Fruit fly (Drosophila melanogaster) whole organism, embryonic: Measurements from ENCODE around the gene CG3662.

Source experiments
- Abd-B ChIP-seq: fragments of 200-800 bp; sonication (Bioruptor generic); optimal IDR thresholded peaks from 2 replicates; lab custom pipeline; 2018; ENCODE audit warnings: missing biosample characterization, mild to moderate bottlenecking, missing genetic modification characterization, moderate library complexity
- Atf3 ChIP-seq: fragments of 200-800 bp; sonication (Bioruptor generic); optimal IDR thresholded peaks from 3 replicates; lab custom pipeline; 2016; ENCODE audit warnings: missing biosample characterization, missing genetic modification characterization
- B-H1 ChIP-seq: fragments of 200-800 bp; sonication (Bioruptor generic); IDR thresholded peaks from 3 replicates; pipeline ENCODE4 v1.3.6; 2022; ENCODE audit warnings: missing biosample characterization, missing genetic modification characterization
- Bteb2 ChIP-seq: fragments of 200-800 bp; sonication (Bioruptor generic); optimal IDR thresholded peaks from 2 replicates; lab custom pipeline; 2016; ENCODE audit warnings: missing biosample characterization, missing genetic modification characterization
- CG10147 ChIP-seq: fragments of 200-800 bp; sonication (Bioruptor generic); optimal IDR thresholded peaks from 2 replicates; lab custom pipeline; 2019; ENCODE audit warnings: missing biosample characterization, mild to moderate bottlenecking, missing genetic modification characterization, moderate library complexity
- CG1233 ChIP-seq: fragments of 200-800 bp; sonication (Bioruptor generic); optimal IDR thresholded peaks from 4 replicates; lab custom pipeline; 2018; ENCODE audit warnings: missing biosample characterization, mild to moderate bottlenecking, missing genetic modification characterization
- CG14441 ChIP-seq: fragments of 200-800 bp; sonication (Bioruptor generic); IDR thresholded peaks from 2 replicates; pipeline ENCODE4 v1.3.6; 2022; ENCODE audit warnings: missing biosample characterization, missing genetic modification characterization
- CG15479 ChIP-seq: fragments of 200-800 bp; sonication (Bioruptor generic); optimal IDR thresholded peaks from 3 replicates; lab custom pipeline; 2019; ENCODE audit warnings: missing biosample characterization, mild to moderate bottlenecking, missing genetic modification characterization, moderate library complexity
- CG15601 ChIP-seq: fragments of 200-800 bp; sonication (Bioruptor generic); optimal IDR thresholded peaks from 3 replicates; lab custom pipeline; 2019; ENCODE audit warnings: missing biosample characterization, mild to moderate bottlenecking, missing genetic modification characterization, moderate library complexity
- CG16863 ChIP-seq: fragments of 200-800 bp; sonication (Bioruptor generic); optimal IDR thresholded peaks from 3 replicates; lab custom pipeline; 2016; ENCODE audit warnings: missing biosample characterization, missing genetic modification characterization
- CG17186 ChIP-seq: fragments of 200-800 bp; sonication (Bioruptor generic); optimal IDR thresholded peaks from 3 replicates; lab custom pipeline; 2017; ENCODE audit warnings: missing biosample characterization, missing genetic modification reagents, missing genetic modification characterization
- CG1792 ChIP-seq: fragments of 200-800 bp; sonication (Bioruptor generic); optimal IDR thresholded peaks from 2 replicates; lab custom pipeline; 2016; ENCODE audit warnings: missing biosample characterization, missing genetic modification characterization
- CG2129 ChIP-seq: fragments of 200-800 bp; sonication (Bioruptor generic); IDR thresholded peaks from 2 replicates; pipeline ENCODE4 v1.3.6; 2022; ENCODE audit warnings: missing biosample characterization, missing genetic modification characterization; ENCODE audit not compliant: partially characterized antibody
- CG30403 ChIP-seq: fragments of 200-800 bp; sonication (Bioruptor generic); optimal IDR thresholded peaks from 3 replicates; lab custom pipeline; 2016; ENCODE audit warnings: missing biosample characterization, missing genetic modification characterization
- CG4707 ChIP-seq: fragments of 200-800 bp; sonication (Bioruptor generic); optimal IDR thresholded peaks from 2 replicates; lab custom pipeline; 2018; ENCODE audit warnings: missing biosample characterization, mild to moderate bottlenecking, missing genetic modification characterization, moderate library complexity
- CG4854 ChIP-seq: fragments of 200-800 bp; sonication (Bioruptor generic); optimal IDR thresholded peaks from 2 replicates; lab custom pipeline; 2016; ENCODE audit warnings: missing biosample characterization, missing genetic modification characterization, inconsistent platforms
- CG6654 ChIP-seq: fragments of 200-800 bp; sonication (Bioruptor generic); optimal IDR thresholded peaks from 2 replicates; lab custom pipeline; 2017; ENCODE audit warnings: missing biosample characterization, mild to moderate bottlenecking, missing genetic modification characterization
- CG6689 ChIP-seq: fragments of 200-800 bp; sonication (Bioruptor generic); IDR thresholded peaks from 2 replicates; pipeline ENCODE4 v1.3.6; 2022; ENCODE audit warnings: missing biosample characterization, missing genetic modification characterization
- CG6813 ChIP-seq: fragments of 200-800 bp; sonication (Bioruptor generic); optimal IDR thresholded peaks from 2 replicates; lab custom pipeline; 2017; ENCODE audit warnings: missing biosample characterization, missing genetic modification characterization, mild to moderate bottlenecking, moderate library complexity, missing genetic modification reagents
- CG7271 ChIP-seq: fragments of 200-800 bp; sonication (Bioruptor generic); optimal IDR thresholded peaks from 2 replicates; lab custom pipeline; 2018; ENCODE audit warnings: missing biosample characterization, mild to moderate bottlenecking, missing genetic modification characterization, moderate library complexity
- CG7928 ChIP-seq: fragments of 200-800 bp; sonication (Bioruptor generic); optimal IDR thresholded peaks from 2 replicates; lab custom pipeline; 2017; ENCODE audit warnings: missing biosample characterization, mild to moderate bottlenecking, missing genetic modification characterization
- CG7987 ChIP-seq: fragments of 200-800 bp; sonication (Bioruptor generic); optimal IDR thresholded peaks from 2 replicates; lab custom pipeline; 2018; ENCODE audit warnings: missing biosample characterization, mild to moderate bottlenecking, missing genetic modification characterization, moderate library complexity
- CG9215 ChIP-seq: fragments of 200-800 bp; sonication (Bioruptor generic); IDR thresholded peaks from 2 replicates; pipeline ENCODE4 v1.3.6; 2022; ENCODE audit warnings: missing biosample characterization, missing genetic modification characterization
- Fer2 ChIP-seq: fragments of 200-800 bp; sonication (Bioruptor generic); optimal IDR thresholded peaks from 2 replicates; lab custom pipeline; 2018; ENCODE audit warnings: missing biosample characterization, mild to moderate bottlenecking, missing genetic modification characterization, moderate library complexity
- NC2α ChIP-seq: fragments of 200-800 bp; sonication (Bioruptor generic); optimal IDR thresholded peaks from 2 replicates; lab custom pipeline; 2016; ENCODE audit warnings: missing biosample characterization, missing genetic modification characterization
- Oli ChIP-seq: fragments of 200-800 bp; sonication (Bioruptor generic); optimal IDR thresholded peaks from 2 replicates; lab custom pipeline; 2018; ENCODE audit warnings: missing biosample characterization, mild to moderate bottlenecking, missing genetic modification characterization, moderate library complexity
- Ptx1 ChIP-seq: fragments of 200-800 bp; sonication (Bioruptor generic); IDR thresholded peaks from 2 replicates; pipeline ENCODE4 v1.3.6; 2022; ENCODE audit warnings: missing biosample characterization, missing genetic modification characterization
- Sin3A ChIP-seq: fragments of >200 bp; optimal IDR thresholded peaks from 2 replicates; lab custom pipeline; 2018
- Usf ChIP-seq: fragments of 200-800 bp; sonication (Bioruptor generic); optimal IDR thresholded peaks from 2 replicates; lab custom pipeline; 2017; ENCODE audit warnings: missing genotype, missing biosample characterization, missing genetic modification characterization
- abd-A ChIP-seq: fragments of 200-800 bp; sonication (Bioruptor generic); optimal IDR thresholded peaks from 3 replicates; lab custom pipeline; 2019; ENCODE audit warnings: missing biosample characterization, mild to moderate bottlenecking, missing genetic modification characterization, moderate library complexity
- caup ChIP-seq: fragments of 200-800 bp; sonication (Bioruptor generic); optimal IDR thresholded peaks from 3 replicates; lab custom pipeline; 2017; ENCODE audit warnings: missing biosample characterization, mild to moderate bottlenecking, missing genetic modification characterization, moderate library complexity; ENCODE audit not compliant: severe bottlenecking
- croc ChIP-seq: fragments of 200-800 bp; sonication (Bioruptor generic); conservative IDR thresholded peaks from 3 replicates; pipeline ENCODE4 v1.3.6; 2022; ENCODE audit warnings: missing biosample characterization, missing genetic modification characterization
- da ChIP-seq: fragments of 200-800 bp; sonication (Bioruptor generic); optimal IDR thresholded peaks from 2 replicates; lab custom pipeline; 2016; ENCODE audit warnings: missing biosample characterization, missing genetic modification characterization
- dmrt99B ChIP-seq: fragments of 200-800 bp; sonication (Bioruptor generic); optimal IDR thresholded peaks from 2 replicates; lab custom pipeline; 2018; ENCODE audit warnings: missing biosample characterization, mild to moderate bottlenecking, missing genetic modification characterization, moderate library complexity
- en ChIP-seq: fragments of 200-800 bp; sonication (Bioruptor generic); optimal IDR thresholded peaks from 2 replicates; lab custom pipeline; 2016; ENCODE audit warnings: missing biosample characterization, missing genetic modification characterization
- ftz-f1 ChIP-seq: fragments of 200-800 bp; sonication (Bioruptor generic); optimal IDR thresholded peaks from 2 replicates; lab custom pipeline; 2016; ENCODE audit warnings: missing biosample characterization, missing genetic modification characterization
- h ChIP-seq: fragments of >200 bp; optimal IDR thresholded peaks from 2 replicates; lab custom pipeline; 2017
- insv ChIP-seq, 2 experiments: fragments of 200-800 bp; sonication (Bioruptor generic); optimal IDR thresholded peaks; 3 replicates each; lab custom pipeline; 2016 to 2018; ENCODE audit warnings: missing biosample characterization in 2 of 2, missing genetic modification characterization in 2 of 2
- jigr1 ChIP-seq: fragments of 200-800 bp; sonication (Bioruptor generic); IDR thresholded peaks from 3 replicates; pipeline ENCODE4 v1.3.6; 2022; ENCODE audit warnings: missing biosample characterization, missing genetic modification characterization
- kay ChIP-seq: fragments of 200-800 bp; sonication (Bioruptor generic); optimal IDR thresholded peaks from 2 replicates; lab custom pipeline; 2016; ENCODE audit warnings: missing biosample characterization, missing genetic modification characterization
- luna ChIP-seq: fragments of 200-800 bp; sonication (Bioruptor generic); optimal IDR thresholded peaks from 2 replicates; lab custom pipeline; 2016; ENCODE audit warnings: missing biosample characterization, missing genetic modification characterization
- pb ChIP-seq: fragments of 200-800 bp; sonication (Bioruptor generic); optimal IDR thresholded peaks from 3 replicates; lab custom pipeline; 2016; ENCODE audit warnings: missing biosample characterization, missing genetic modification characterization
- pnt ChIP-seq: fragments of 200-800 bp; sonication (Bioruptor generic); optimal IDR thresholded peaks from 3 replicates; lab custom pipeline; 2016; ENCODE audit warnings: missing biosample characterization, missing genetic modification characterization
- rib ChIP-seq: fragments of 200-800 bp; sonication (Bioruptor generic); IDR thresholded peaks from 2 replicates; pipeline ENCODE4 v1.3.6; 2022; ENCODE audit warnings: missing biosample characterization, missing genetic modification characterization
- sd ChIP-seq: fragments of 200-800 bp; sonication (Bioruptor generic); optimal IDR thresholded peaks from 3 replicates; lab custom pipeline; 2018; ENCODE audit warnings: missing biosample characterization, mild to moderate bottlenecking, missing genetic modification characterization, moderate library complexity
- slp2 ChIP-seq: fragments of 200-800 bp; sonication (Bioruptor generic); optimal IDR thresholded peaks from 2 replicates; lab custom pipeline; 2016; ENCODE audit warnings: missing biosample characterization, missing genetic modification characterization
- sqz ChIP-seq: fragments of 200-800 bp; sonication (Bioruptor generic); optimal IDR thresholded peaks from 3 replicates; lab custom pipeline; 2018; ENCODE audit warnings: missing biosample characterization, mild to moderate bottlenecking, missing genetic modification characterization
- ssp ChIP-seq: fragments of 200-800 bp; sonication (Bioruptor generic); IDR thresholded peaks from 2 replicates; pipeline ENCODE4 v1.3.6; 2022; ENCODE audit warnings: missing biosample characterization, missing genetic modification characterization
- ttk ChIP-seq: fragments of 200-800 bp; sonication (Bioruptor generic); IDR thresholded peaks from 2 replicates; pipeline ENCODE4 v2.1.2; 2022; ENCODE audit warnings: missing biosample characterization, missing genetic modification characterization
- twi ChIP-seq: fragments of 200-800 bp; optimal IDR thresholded peaks from 2 replicates; lab custom pipeline; 2019; ENCODE audit warnings: missing biosample characterization, mild to moderate bottlenecking, missing genetic modification characterization, moderate library complexity
- wdn ChIP-seq: fragments of 200-800 bp; sonication (Bioruptor generic); IDR thresholded peaks from 2 replicates; pipeline ENCODE4 v1.3.6; 2022; ENCODE audit warnings: missing biosample characterization, missing genetic modification characterization
- yki ChIP-seq: fragments of >200 bp; optimal IDR thresholded peaks from 3 replicates; lab custom pipeline; 2018
- zfh1 ChIP-seq: fragments of 200-800 bp; sonication (Bioruptor generic); IDR thresholded peaks from 3 replicates; pipeline ENCODE4 v1.3.6; 2022; ENCODE audit warnings: missing biosample characterization, missing genetic modification characterization

The CG3662 gene

DNA sequence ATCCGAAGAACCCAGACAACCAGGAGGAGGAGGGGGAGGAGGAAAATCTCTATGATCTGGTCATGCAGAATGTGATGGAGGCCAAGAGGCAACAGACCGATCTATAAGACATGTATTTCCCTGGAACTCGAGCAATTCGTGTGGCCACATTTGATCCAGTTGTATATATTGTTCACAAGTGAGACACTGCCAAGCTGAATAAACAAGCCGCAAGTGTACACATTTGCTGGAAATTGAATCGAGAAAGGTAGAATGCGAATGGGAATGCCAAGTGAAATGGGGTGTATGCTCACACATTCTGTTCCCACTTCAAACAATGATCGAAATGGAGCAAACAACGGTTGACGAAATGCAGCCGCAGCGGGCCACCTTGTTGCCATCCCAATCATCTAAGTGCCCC is 34.9 kb downstream of the CG3662 start (continued):
- TF ChIP-seq CG7987 (GFP tag; lab: Kevin White, UChicago) (peak; percentile 33), twi (tag; lab: Kevin White, UChicago) (no peak), B-H1 (GFP tag; lab: Robert Waterston, UW) (no peak), caup (GFP tag; lab: Kevin White, UChicago) (peak; percentile 38), ftz-f1 (GFP tag; lab: Kevin White, UChicago) (no peak), Oli (tag; lab: Kevin White, UChicago) (no peak), en (no peak), croc (GFP tag; lab: Robert Waterston, UW) (no peak), sd (tag; lab: Kevin White, UChicago) (no peak), Usf (GFP tag; lab: Kevin White, UChicago) (no peak), kay (no peak), CG4854 (GFP tag; lab: Kevin White, UChicago) (no peak), Fer2 (tag; lab: Kevin White, UChicago) (no peak), Sin3A (no peak), jigr1 (GFP tag; lab: Robert Waterston, UW) (no peak), insv (GFP tag; optimal IDR thresholded peaks at IDR 0.05; lab: Kevin White, UChicago) (no peak), rib (no peak), wdn (GFP tag; lab: Robert Waterston, UW) (no peak), sqz (GFP tag; lab: Kevin White, UChicago) (no peak), CG7928 (GFP tag; lab: Kevin White, UChicago) (no peak), CG1233 (GFP tag; lab: Kevin White, UChicago) (peak; percentile 36), CG10147 (no peak), h (lab: Kevin White, UChicago) (no peak), CG6689 (GFP tag; lab: Robert Waterston, UW) (no peak), Ptx1 (no peak), CG16863 (GFP tag; lab: Kevin White, UChicago) (no peak), dmrt99B (tag; lab: Kevin White, UChicago) (no peak), CG2129 (GFP tag; lab: Robert Waterston, UW) (no peak), Abd-B (GFP tag; lab: Kevin White, UChicago) (no peak), CG4707 (GFP tag; lab: Kevin White, UChicago) (peak; percentile 45), da (GFP tag; lab: Kevin White, UChicago) (no peak), yki (no peak), CG14441 (GFP tag; lab: Robert Waterston, UW) (no peak), Atf3 (GFP tag; lab: Kevin White, UChicago) (no peak), CG9215 (GFP tag; lab: Robert Waterston, UW) (no peak), zfh1 (GFP tag; lab: Robert Waterston, UW) (peak; percentile 37; the same call in 1 of the 3 replicates), Bteb2 (no peak), pb (GFP tag; lab: Kevin White, UChicago) (no peak), CG30403 (GFP tag; lab: Kevin White, UChicago) (no peak), CG7271 (no peak), luna (GFP tag; lab: Kevin White, UChicago) (no peak), NC2α (GFP tag; lab: Kevin White, UChicago) (no peak), CG15601 (tag; lab: Kevin White, UChicago) (peak; percentile 49), ssp (GFP tag; lab: Robert Waterston, UW) (no peak), CG15479 (GFP tag; lab: Kevin White, UChicago) (no peak), ttk (no peak), slp2 (GFP tag; lab: Kevin White, UChicago) (no peak), CG6813 (peak; percentile 62), CG17186 (no peak), CG1792 (GFP tag; lab: Kevin White, UChicago) (no peak), abd-A (tag; lab: Kevin White, UChicago) (no peak), pnt (GFP tag; lab: Kevin White, UChicago) (no peak), CG6654 (GFP tag; lab: Kevin White, UChicago) (no peak)
